Fruit fly (Drosophila melanogaster) whole organism, embryonic: Measurements from ENCODE around the gene Tao.

Source experiments
- CG10654 ChIP-seq: fragments of 200-800 bp; sonication (Bioruptor generic); optimal IDR thresholded peaks from 2 replicates; lab custom pipeline; 2016; ENCODE audit warnings: missing biosample characterization, missing genetic modification characterization
- CG1233 ChIP-seq: fragments of 200-800 bp; sonication (Bioruptor generic); optimal IDR thresholded peaks from 4 replicates; lab custom pipeline; 2018; ENCODE audit warnings: missing biosample characterization, mild to moderate bottlenecking, missing genetic modification characterization
- CG12391 ChIP-seq: fragments of 200-800 bp; sonication (Bioruptor generic); optimal IDR thresholded peaks from 3 replicates; lab custom pipeline; 2018; ENCODE audit warnings: missing biosample characterization, mild to moderate bottlenecking, missing genetic modification characterization, moderate library complexity
- CG14710 ChIP-seq: fragments of 200-800 bp; sonication (Bioruptor generic); optimal IDR thresholded peaks from 3 replicates; lab custom pipeline; 2019; ENCODE audit warnings: missing biosample characterization, mild to moderate bottlenecking, missing genetic modification characterization, moderate library complexity
- CG15073 ChIP-seq: fragments of 200-800 bp; sonication (Bioruptor generic); optimal IDR thresholded peaks from 2 replicates; lab custom pipeline; 2016; ENCODE audit warnings: missing biosample characterization, missing genetic modification characterization
- CG17568 ChIP-seq: fragments of 200-800 bp; sonication (Bioruptor generic); optimal IDR thresholded peaks from 2 replicates; lab custom pipeline; 2018; ENCODE audit warnings: missing biosample characterization, mild to moderate bottlenecking, missing genetic modification characterization, moderate library complexity
- CG17829 ChIP-seq: fragments of 200-800 bp; optimal IDR thresholded peaks from 2 replicates; lab custom pipeline; 2019; ENCODE audit warnings: missing biosample characterization, mild to moderate bottlenecking, missing genetic modification characterization, moderate library complexity
- CG18262 ChIP-seq: fragments of 200-800 bp; optimal IDR thresholded peaks from 3 replicates; lab custom pipeline; 2019; ENCODE audit warnings: missing biosample characterization, mild to moderate bottlenecking, missing genetic modification characterization, moderate library complexity
- CG3163 ChIP-seq: fragments of 200-800 bp; sonication (Bioruptor generic); optimal IDR thresholded peaks from 3 replicates; lab custom pipeline; 2016; ENCODE audit warnings: missing biosample characterization, missing genetic modification characterization
- CG34422 ChIP-seq: fragments of 200-800 bp; sonication (Bioruptor generic); IDR thresholded peaks from 3 replicates; pipeline ENCODE4 v1.3.6; 2022; ENCODE audit warnings: missing biosample characterization, missing genetic modification characterization
- CG3847 ChIP-seq: fragments of 200-800 bp; sonication (Bioruptor generic); IDR thresholded peaks from 2 replicates; pipeline ENCODE4 v1.3.6; 2022; ENCODE audit warnings: missing biosample characterization, missing genetic modification characterization
- CG3995 ChIP-seq: fragments of 200-800 bp; sonication (Bioruptor generic); optimal IDR thresholded peaks from 3 replicates; lab custom pipeline; 2016; ENCODE audit warnings: missing biosample characterization, missing genetic modification characterization
- CG7372 ChIP-seq: fragments of 200-800 bp; sonication (Bioruptor generic); IDR thresholded peaks from 2 replicates; pipeline ENCODE4 v1.3.6; 2022; ENCODE audit warnings: missing biosample characterization, missing genetic modification characterization
- CG7963 ChIP-seq: fragments of 200-800 bp; sonication (Bioruptor generic); IDR thresholded peaks from 3 replicates; pipeline ENCODE4 v1.3.6; 2022; ENCODE audit warnings: missing biosample characterization, missing genetic modification characterization; ENCODE audit not compliant: partially characterized antibody
- CG9437 ChIP-seq: fragments of 200-800 bp; sonication (Bioruptor generic); optimal IDR thresholded peaks from 2 replicates; lab custom pipeline; 2018; ENCODE audit warnings: missing biosample characterization, mild to moderate bottlenecking, missing genetic modification characterization
- Chrac-16 ChIP-seq: fragments of 200-800 bp; sonication (Bioruptor generic); optimal IDR thresholded peaks from 3 replicates; lab custom pipeline; 2016; ENCODE audit warnings: missing biosample characterization, missing genetic modification characterization
- CoRest ChIP-seq: fragments of 200-800 bp; sonication (Bioruptor generic); optimal IDR thresholded peaks from 3 replicates; lab custom pipeline; 2018; ENCODE audit warnings: missing biosample characterization, mild to moderate bottlenecking, missing genetic modification characterization, moderate library complexity
- Dip2 ChIP-seq: fragments of 200-800 bp; sonication (Bioruptor generic); IDR thresholded peaks from 2 replicates; pipeline ENCODE4 v1.3.6; 2022; ENCODE audit warnings: missing biosample characterization, missing genetic modification characterization
- Dll ChIP-seq: fragments of 200-800 bp; sonication (Bioruptor generic); IDR thresholded peaks from 4 replicates; pipeline ENCODE4 v1.3.6; 2022; ENCODE audit warnings: missing biosample characterization, missing genetic modification characterization; ENCODE audit not compliant: partially characterized antibody
- Doc2 ChIP-seq: fragments of 200-800 bp; sonication (Bioruptor generic); IDR thresholded peaks from 2 replicates; pipeline ENCODE4 v1.3.6; 2022; ENCODE audit warnings: missing biosample characterization, missing genetic modification characterization
- Dref ChIP-seq: fragments of 200-800 bp; sonication (Bioruptor generic); IDR thresholded peaks from 2 replicates; pipeline ENCODE4 v1.3.6; 2022; ENCODE audit warnings: missing biosample characterization, missing genetic modification characterization
- HLH3B ChIP-seq: fragments of 200-800 bp; sonication (Bioruptor generic); IDR thresholded peaks from 2 replicates; pipeline ENCODE4 v1.3.6; 2022; ENCODE audit warnings: missing biosample characterization, missing genetic modification characterization
- Hey ChIP-seq: fragments of 200-800 bp; sonication (Bioruptor generic); optimal IDR thresholded peaks from 3 replicates; lab custom pipeline; 2018; ENCODE audit warnings: missing biosample characterization, mild to moderate bottlenecking, missing genetic modification characterization
- Max ChIP-seq: fragments of 200-800 bp; sonication (Bioruptor generic); optimal IDR thresholded peaks from 2 replicates; lab custom pipeline; 2016; ENCODE audit warnings: missing biosample characterization, mild to moderate bottlenecking, missing genetic modification characterization
- Nf-YB ChIP-seq: fragments of 200-800 bp; sonication (Bioruptor generic); optimal IDR thresholded peaks from 3 replicates; lab custom pipeline; 2019; ENCODE audit warnings: missing biosample characterization, mild to moderate bottlenecking, missing genetic modification characterization, moderate library complexity
- PHDP ChIP-seq: fragments of 200-800 bp; sonication (Bioruptor generic); optimal IDR thresholded peaks from 3 replicates; lab custom pipeline; 2018; ENCODE audit warnings: missing biosample characterization, mild to moderate bottlenecking, missing genetic modification characterization, moderate library complexity
- Spps ChIP-seq: fragments of 200-800 bp; sonication (Bioruptor generic); optimal IDR thresholded peaks from 2 replicates; lab custom pipeline; 2018; ENCODE audit warnings: missing biosample characterization, mild to moderate bottlenecking, missing genetic modification characterization
- Xbp1 ChIP-seq: fragments of 200-800 bp; sonication (Bioruptor generic); optimal IDR thresholded peaks from 3 replicates; lab custom pipeline; 2016; ENCODE audit warnings: missing biosample characterization, mild to moderate bottlenecking, missing genetic modification characterization
- al ChIP-seq: fragments of 200-800 bp; sonication (Bioruptor generic); IDR thresholded peaks from 2 replicates; pipeline ENCODE4 v1.3.6; 2022; ENCODE audit warnings: missing biosample characterization, missing genetic modification characterization
- chm ChIP-seq: fragments of 200-800 bp; sonication (Bioruptor generic); IDR thresholded peaks from 2 replicates; pipeline ENCODE4 v1.3.6; 2022; ENCODE audit warnings: missing biosample characterization, missing genetic modification characterization
- chn ChIP-seq: fragments of 200-800 bp; sonication (Bioruptor generic); optimal IDR thresholded peaks from 2 replicates; lab custom pipeline; 2016; ENCODE audit warnings: missing biosample characterization, missing genetic modification characterization
- corto ChIP-seq: fragments of 200-800 bp; sonication (Bioruptor generic); optimal IDR thresholded peaks from 2 replicates; lab custom pipeline; 2016; ENCODE audit warnings: missing biosample characterization, mild to moderate bottlenecking, missing genetic modification characterization, moderate library complexity
- crp ChIP-seq, 2 experiments: fragments of 200-800 bp; sonication (Bioruptor generic); optimal IDR thresholded peaks; 2 replicates in 1 of 2; 3 replicates in 1 of 2; lab custom pipeline; 2017; ENCODE audit warnings: missing biosample characterization in 2 of 2, missing genetic modification characterization in 2 of 2, mild to moderate bottlenecking in 1 of 2, moderate library complexity in 1 of 2
- dati ChIP-seq: fragments of 200-800 bp; sonication (Bioruptor generic); IDR thresholded peaks from 2 replicates; pipeline ENCODE4 v1.3.6; 2022; ENCODE audit warnings: missing biosample characterization, missing genetic modification characterization
- dm ChIP-seq: fragments of 200-800 bp; sonication (Bioruptor generic); optimal IDR thresholded peaks from 3 replicates; lab custom pipeline; 2016; ENCODE audit warnings: missing biosample characterization, missing genetic modification characterization
- eyg ChIP-seq: fragments of 200-800 bp; sonication (Bioruptor generic); optimal IDR thresholded peaks from 3 replicates; lab custom pipeline; 2016; ENCODE audit warnings: missing biosample characterization, missing genetic modification characterization
- ind ChIP-seq: fragments of 200-800 bp; sonication (Bioruptor generic); optimal IDR thresholded peaks from 3 replicates; lab custom pipeline; 2016; ENCODE audit warnings: missing biosample characterization, missing genetic modification characterization
- lilli ChIP-seq: fragments of 200-800 bp; sonication (Bioruptor generic); optimal IDR thresholded peaks from 3 replicates; lab custom pipeline; 2016; ENCODE audit warnings: missing biosample characterization, missing genetic modification characterization
- mld ChIP-seq: fragments of 200-800 bp; sonication (Bioruptor generic); IDR thresholded peaks from 3 replicates; pipeline ENCODE4 v1.3.6; 2022; ENCODE audit warnings: missing biosample characterization, missing genetic modification characterization; ENCODE audit not compliant: partially characterized antibody
- nerfin-2 ChIP-seq: fragments of 200-800 bp; sonication (Bioruptor generic); IDR thresholded peaks from 2 replicates; pipeline ENCODE4 v1.3.6; 2022; ENCODE audit warnings: missing biosample characterization, missing genetic modification characterization; ENCODE audit not compliant: partially characterized antibody
- nmo ChIP-seq: fragments of 200-800 bp; sonication (Bioruptor generic); optimal IDR thresholded peaks from 2 replicates; lab custom pipeline; 2018; ENCODE audit warnings: missing biosample characterization, mild to moderate bottlenecking, missing genetic modification characterization, moderate library complexity
- pan ChIP-seq, 4 experiments: fragments of >200 bp in 3 of 4; fragments of 200-800 bp in 1 of 4; sonication (Bioruptor generic) in 1 of 4; optimal IDR thresholded peaks in 3 of 4; IDR thresholded peaks in 1 of 4; 2 replicates each; pipeline versions ENCODE4 v1.3.6 to Lab custom; 2017 to 2022; ENCODE audit warnings: missing biosample characterization in 2 of 4, missing genetic modification characterization in 2 of 4, mixed read lengths in 1 of 4
- pita ChIP-seq: fragments of 200-800 bp; sonication (Bioruptor generic); optimal IDR thresholded peaks from 2 replicates; lab custom pipeline; 2017; ENCODE audit warnings: missing biosample characterization, mild to moderate bottlenecking, missing genetic modification characterization
- ranshi ChIP-seq: fragments of 200-800 bp; sonication (Bioruptor generic); IDR thresholded peaks from 2 replicates; pipeline ENCODE4 v1.3.6; 2022; ENCODE audit warnings: missing biosample characterization, missing genetic modification characterization
- row ChIP-seq: fragments of 200-800 bp; sonication (Bioruptor generic); IDR thresholded peaks from 3 replicates; pipeline ENCODE4 v1.3.6; 2022; ENCODE audit warnings: missing biosample characterization, missing genetic modification characterization
- sens-2 ChIP-seq: fragments of 200-800 bp; sonication (Bioruptor generic); IDR thresholded peaks from 2 replicates; pipeline ENCODE4 v1.3.6; 2022; ENCODE audit warnings: missing biosample characterization, missing genetic modification characterization
- shn ChIP-seq: fragments of 200-800 bp; sonication (Bioruptor generic); optimal IDR thresholded peaks from 3 replicates; lab custom pipeline; 2016; ENCODE audit warnings: missing biosample characterization, missing genetic modification characterization
- sob ChIP-seq: fragments of 200-800 bp; sonication (Bioruptor generic); IDR thresholded peaks from 2 replicates; pipeline ENCODE4 v1.3.6; 2022; ENCODE audit warnings: missing biosample characterization, missing genetic modification characterization
- tap ChIP-seq: fragments of 200-800 bp; optimal IDR thresholded peaks from 3 replicates; lab custom pipeline; 2019; ENCODE audit warnings: missing biosample characterization, mild to moderate bottlenecking, missing genetic modification characterization, moderate library complexity
- trem ChIP-seq: fragments of 200-800 bp; optimal IDR thresholded peaks from 3 replicates; lab custom pipeline; 2019; ENCODE audit warnings: missing biosample characterization, mild to moderate bottlenecking, missing genetic modification characterization, moderate library complexity

Tao gene

DNA sequence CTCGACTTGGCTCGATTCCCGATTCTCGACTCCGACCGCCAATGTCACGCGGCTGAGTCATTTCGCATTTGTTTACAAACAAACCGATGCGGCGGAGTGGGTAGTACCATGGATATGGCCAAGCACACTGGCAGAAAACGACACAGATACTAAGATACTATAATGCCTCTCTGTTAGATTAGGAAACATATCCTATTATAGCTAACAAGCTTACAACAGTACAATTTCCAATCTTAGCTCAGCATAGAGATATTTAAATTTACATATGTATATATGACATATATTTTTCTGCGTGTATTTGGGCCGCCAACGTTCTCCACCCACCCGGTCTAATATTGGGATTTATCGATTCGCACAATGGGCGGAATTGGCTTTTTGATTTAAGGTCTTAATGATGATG, 24.4 kb upstream of the Tao start (continued):
- TF ChIP-seq Spps (tag; lab: Kevin White, UChicago) (peak; percentile 29), CG34422 (GFP tag; lab: Robert Waterston, UW) (peak; percentile 76), Nf-YB (GFP tag; lab: Kevin White, UChicago) (peak; percentile 36), CG17829 (tag; lab: Kevin White, UChicago) (peak; percentile 62), CG1233 (GFP tag; lab: Kevin White, UChicago) (peak; percentile 52), Doc2 (GFP tag; lab: Robert Waterston, UW) (no peak), CG7372 (peak; percentile 59), chm (peak; percentile 77), CG15073 (GFP tag; lab: Kevin White, UChicago) (no peak), ranshi (GFP tag; lab: Robert Waterston, UW) (peak; percentile 80; the same call in 1 of the 2 replicates), CG3847 (GFP tag; lab: Robert Waterston, UW) (peak; percentile 74), nmo (GFP tag; lab: Kevin White, UChicago) (peak; percentile 79), pita (no peak), nerfin-2 (GFP tag; lab: Robert Waterston, UW) (no peak), CG12391 (peak; percentile 69), crp (GFP tag; optimal IDR thresholded peaks at IDR 0.05; lab: Kevin White, UChicago) (no peak), HLH3B (peak; percentile 74), Hey (tag; lab: Kevin White, UChicago) (no peak), Max (GFP tag; lab: Kevin White, UChicago) (peak; percentile 52), sens-2 (GFP tag; lab: Robert Waterston, UW) (peak; percentile 62; the same call in 1 of the 2 replicates), PHDP (tag; lab: Kevin White, UChicago) (peak; percentile 71), CG14710 (tag; lab: Kevin White, UChicago) (peak; percentile 44), CG3163 (GFP tag; lab: Kevin White, UChicago) (no peak), tap (tag; lab: Kevin White, UChicago) (peak; percentile 72), Dll (GFP tag; lab: Robert Waterston, UW) (no peak), shn (GFP tag; lab: Kevin White, UChicago) (no peak), CG18262 (peak; percentile 65), Dip2 (no peak), CoRest (tag; lab: Kevin White, UChicago) (peak; percentile 70), CG9437 (peak; percentile 49), al (peak; percentile 87), lilli (GFP tag; lab: Kevin White, UChicago) (peak; percentile 85), eyg (no peak), CG3995 (GFP tag; lab: Kevin White, UChicago) (peak; percentile 6), CG10654 (GFP tag; lab: Kevin White, UChicago) (peak; percentile 60), dm (GFP tag; lab: Kevin White, UChicago) (no peak), Dref (GFP tag; lab: Robert Waterston, UW) (0 out of 2 replicates have a peak, but pooled peaks have one; percentile 26), row (GFP tag; lab: Robert Waterston, UW) (peak; percentile 88), corto (GFP tag; lab: Kevin White, UChicago) (peak; percentile 44), sob (GFP tag; lab: Robert Waterston, UW) (peak; percentile 84), mld (GFP tag; lab: Robert Waterston, UW) (no peak), CG17568 (peak; percentile 18), dati (GFP tag; lab: Robert Waterston, UW) (0 out of 2 replicates have a peak, but pooled peaks have one; percentile 21), pan (optimal IDR thresholded peaks at IDR 0.05; lab: Kevin White, UChicago) (no peak), pan (GFP tag; optimal IDR thresholded peaks at IDR 0.05 in 1 of 2, IDR thresholded peaks at IDR 0.05 in 1 of 2) (peak in 1 of 2 experiments; percentile 83), trem (tag; lab: Kevin White, UChicago) (peak; percentile 50), ind (peak; percentile 76), CG7963 (GFP tag; lab: Robert Waterston, UW) (no peak), Xbp1 (GFP tag; lab: Kevin White, UChicago) (peak; percentile 74), Chrac-16 (GFP tag; lab: Kevin White, UChicago) (peak; percentile 63), chn (GFP tag; lab: Kevin White, UChicago) (peak; percentile 60)
